Fruit fly (Drosophila melanogaster): ENCODE data around the gene CG1116.

The CG1116 gene

DNA sequence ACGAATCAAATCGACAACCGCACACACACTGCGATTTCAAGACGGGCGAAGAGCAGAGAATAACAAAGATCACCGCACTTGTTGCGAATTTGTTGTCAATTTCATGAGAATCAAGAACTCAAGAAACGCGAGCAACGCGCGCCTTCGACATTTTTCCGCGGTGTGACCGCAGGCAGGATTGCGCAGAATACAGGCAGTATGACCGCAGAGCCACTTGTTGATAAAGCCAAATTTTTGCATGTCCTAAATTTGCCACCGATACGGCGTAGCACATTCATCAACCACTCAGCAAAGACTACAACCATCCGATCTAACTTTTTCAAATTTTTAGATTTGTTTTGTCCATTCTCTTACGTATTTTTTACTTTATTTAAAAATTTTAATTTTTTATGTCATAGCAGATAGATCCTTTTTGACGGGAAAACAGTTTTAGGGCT is 2.2 kb upstream of the CG1116 start, which contains the start of gene cno (continued):
- TF ChIP-seq CG1832 (GFP tag; optimal IDR thresholded peaks at IDR 0.05) (no peak), da (GFP tag; optimal IDR thresholded peaks at IDR 0.05) (no peak), CG12744 (GFP tag; optimal IDR thresholded peaks at IDR 0.05) (no peak), croc (GFP tag; conservative IDR thresholded peaks at IDR 0.05) (no peak), CG34376 (GFP tag; optimal IDR thresholded peaks at IDR 0.05) (peak; percentile 28), CG1602 (GFP tag; optimal IDR thresholded peaks at IDR 0.05) (no peak), B-H2 (GFP tag; optimal IDR thresholded peaks at IDR 0.05) (peak; percentile 26), twi (tag; optimal IDR thresholded peaks at IDR 0.05) (no peak), CG3065 (GFP tag; optimal IDR thresholded peaks at IDR 0.05) (no peak), nau (GFP tag; optimal IDR thresholded peaks at IDR 0.05) (no peak), Xrp1 (GFP tag; IDR thresholded peaks at IDR 0.05) (no peak), CG9609 (GFP tag; optimal IDR thresholded peaks at IDR 0.05) (no peak), CG14441 (GFP tag; IDR thresholded peaks at IDR 0.05) (no peak), Dref (GFP tag; IDR thresholded peaks at IDR 0.05) (peak; percentile 45), zfh1 (GFP tag; IDR thresholded peaks at IDR 0.05) (peak; percentile 37; the same call in 1 of the 3 replicates), CG13775 (GFP tag; optimal IDR thresholded peaks at IDR 0.05) (no peak), Abd-B (GFP tag; optimal IDR thresholded peaks at IDR 0.05) (no peak), jigr1 (GFP tag; IDR thresholded peaks at IDR 0.05) (no peak), Scr (GFP tag; IDR thresholded peaks at IDR 0.05; ENCODE audit: partially characterized antibody) (0 out of 2 replicates have a peak, but pooled peaks have one; percentile 22), schlank (tag; optimal IDR thresholded peaks at IDR 0.05) (no peak), CG7556 (GFP tag; optimal IDR thresholded peaks at IDR 0.05) (no peak), NFAT (GFP tag; IDR thresholded peaks at IDR 0.05) (no peak), CTCF (GFP tag; optimal IDR thresholded peaks at IDR 0.05) (peak; percentile 41), CG9817 (tag; optimal IDR thresholded peaks at IDR 0.05) (no peak), chn (GFP tag; optimal IDR thresholded peaks at IDR 0.05) (no peak), CG8290 (GFP tag; optimal IDR thresholded peaks at IDR 0.05) (peak; percentile 33), CG8290 (tag; optimal IDR thresholded peaks at IDR 0.05) (peak in 1 of 2 experiments; percentile 70), CG31441 (GFP tag; IDR thresholded peaks at IDR 0.05) (no peak), ranshi (GFP tag; IDR thresholded peaks at IDR 0.05) (no peak), eyg (GFP tag; optimal IDR thresholded peaks at IDR 0.05) (no peak), trh (GFP tag; optimal IDR thresholded peaks at IDR 0.05) (no peak), Mes4 (GFP tag; optimal IDR thresholded peaks at IDR 0.05) (no peak), HLHmδ (GFP tag; optimal IDR thresholded peaks at IDR 0.05) (peak; percentile 87), Oaz (GFP tag; IDR thresholded peaks at IDR 0.05) (no peak), H2.0 (GFP tag; IDR thresholded peaks at IDR 0.05) (no peak), az2 (GFP tag; optimal IDR thresholded peaks at IDR 0.05) (no peak), CG12104 (GFP tag; optimal IDR thresholded peaks at IDR 0.05) (no peak), prd (optimal IDR thresholded peaks at IDR 0.05) (no peak), prd (GFP tag; IDR thresholded peaks at IDR 0.05) (0 out of 3 replicates have a peak, but pooled peaks have one; percentile 21), nmo (GFP tag; optimal IDR thresholded peaks at IDR 0.05) (peak; percentile 62), vfl (GFP tag; optimal IDR thresholded peaks at IDR 0.05) (no peak), CG12391 (tag; optimal IDR thresholded peaks at IDR 0.05) (no peak), tna (GFP tag; IDR thresholded peaks at IDR 0.05; ENCODE audit: partially characterized antibody) (no peak), jing (GFP tag; optimal IDR thresholded peaks at IDR 0.05) (no peak), D (optimal IDR thresholded peaks at IDR 0.05) (no peak), D (GFP tag; optimal IDR thresholded peaks at IDR 0.05) (no peak), Fer1 (GFP tag; optimal IDR thresholded peaks at IDR 0.05) (peak; percentile 31), Nf-YA (GFP tag; IDR thresholded peaks at IDR 0.05) (no peak), klu (GFP tag; IDR thresholded peaks at IDR 0.05) (no peak), CG15479 (GFP tag; optimal IDR thresholded peaks at IDR 0.05) (peak; percentile 79), zf30C (GFP tag; optimal IDR thresholded peaks at IDR 0.05) (no peak), CG6765 (GFP tag; optimal IDR thresholded peaks at IDR 0.05) (no peak), CG17802 (tag; optimal IDR thresholded peaks at IDR 0.05) (no peak)
